Worm (Caenorhabditis elegans) whole organism, young adult: ENCODE measurements around the gene mcat-1.

ENCODE experiments used
- B0019.2 ChIP-seq: fragments of 200-800 bp; sonication (Bioruptor generic); conservative IDR thresholded peaks from 2 replicates; pipeline ENCODE4 v1.3.6; 2022; ENCODE audit warnings: missing genetic modification reagents, missing genetic modification characterization, missing compliant biosample characterization
- B0035.1 ChIP-seq: sonication (generic microtip); optimal IDR thresholded peaks from 2 replicates; lab custom pipeline; 2016; ENCODE audit warnings: missing genetic modification characterization, mild to moderate bottlenecking, missing compliant biosample characterization, missing genotype, missing genetic modification reagents
- C06A6.2 ChIP-seq: fragments of 200-800 bp; sonication (Bioruptor generic); conservative IDR thresholded peaks from 2 replicates; pipeline ENCODE4 v1.3.6; 2022; ENCODE audit warnings: missing genetic modification characterization, missing compliant biosample characterization
- F37B4.10 ChIP-seq: fragments of 200-800 bp; sonication (Bioruptor generic); IDR thresholded peaks from 2 replicates; pipeline ENCODE4 v1.3.6; 2022; ENCODE audit warnings: missing genetic modification characterization, missing compliant biosample characterization
- F55B11.4 ChIP-seq: sonication (generic microtip); optimal IDR thresholded peaks from 2 replicates; lab custom pipeline; 2016; ENCODE audit warnings: missing compliant biosample characterization, missing genetic modification characterization, borderline replicate concordance; ENCODE audit not compliant: insufficient read depth
- Y67H2A.10 ChIP-seq: fragments of 200-800 bp; sonication (Bioruptor generic); conservative IDR thresholded peaks from 2 replicates; pipeline ENCODE4 v1.3.6; 2022; ENCODE audit warnings: missing genetic modification reagents, missing genetic modification characterization, missing compliant biosample characterization
- ZK185.1 ChIP-seq: sonication (generic microtip); optimal IDR thresholded peaks from 2 replicates; lab custom pipeline; 2016; ENCODE audit warnings: mild to moderate bottlenecking, missing genetic modification characterization, missing compliant biosample characterization; ENCODE audit not compliant: poor library complexity, severe bottlenecking
- aptf-2 ChIP-seq: fragments of 200-800 bp; sonication (Bioruptor generic); conservative IDR thresholded peaks from 2 replicates; pipeline ENCODE4 v1.3.6; 2022; ENCODE audit warnings: missing genetic modification reagents, missing genetic modification characterization, missing compliant biosample characterization
- atf-7 ChIP-seq: sonication (generic microtip); optimal IDR thresholded peaks from 2 replicates; lab custom pipeline; 2017; ENCODE audit warnings: mild to moderate bottlenecking, missing genetic modification characterization, missing compliant biosample characterization
- attf-5 ChIP-seq: fragments of 200-800 bp; sonication (Bioruptor generic); optimal IDR thresholded peaks from 2 replicates; lab custom pipeline; 2018; ENCODE audit warnings: mild to moderate bottlenecking, missing genetic modification characterization, missing compliant biosample characterization
- ccch-3 ChIP-seq: fragments of 200-800 bp; sonication (Bioruptor generic); optimal IDR thresholded peaks from 2 replicates; lab custom pipeline; 2018; ENCODE audit warnings: mild to moderate bottlenecking, missing genetic modification characterization, missing compliant biosample characterization
- ceh-100 ChIP-seq: fragments of 200-800 bp; sonication (Bioruptor generic); IDR thresholded peaks from 2 replicates; pipeline ENCODE4 v1.3.6; 2022; ENCODE audit warnings: missing genetic modification reagents, missing genetic modification characterization, missing compliant biosample characterization
- egl-44 ChIP-seq: fragments of 200-800 bp; sonication (Bioruptor generic); IDR thresholded peaks from 2 replicates; pipeline ENCODE4 v1.3.6; 2022; ENCODE audit warnings: missing genetic modification reagents, missing genetic modification characterization, missing compliant biosample characterization
- fkh-3 ChIP-seq: sonication (generic microtip); optimal IDR thresholded peaks from 2 replicates; lab custom pipeline; 2016; ENCODE audit warnings: mild to moderate bottlenecking, missing genetic modification characterization, missing compliant biosample characterization
- hlh-26 ChIP-seq: fragments of 200-800 bp; sonication (Bioruptor generic); conservative IDR thresholded peaks from 2 replicates; pipeline ENCODE4 v1.3.6; 2022; ENCODE audit warnings: missing genetic modification reagents, missing genetic modification characterization, missing compliant biosample characterization
- hmg-1.2 ChIP-seq: fragments of 200-800 bp; sonication (Bioruptor generic); IDR thresholded peaks from 2 replicates; pipeline ENCODE4 v1.3.6; 2022; ENCODE audit warnings: missing genetic modification reagents, missing genetic modification characterization, missing compliant biosample characterization
- lin-35 ChIP-seq, 3 experiments: fragments of 150-350 bp in 2 of 3; sonication (generic microtip) in 1 of 3; optimal IDR thresholded peaks; 2 replicates each; lab custom pipeline; 2014 to 2018; ENCODE audit warnings: missing biosample characterization in 3 of 3, missing genetic modification characterization in 3 of 3, missing genetic modification reagents in 3 of 3
- madf-8 ChIP-seq: fragments of 200-800 bp; sonication (Bioruptor generic); conservative IDR thresholded peaks from 2 replicates; pipeline ENCODE4 v1.3.6; 2022; ENCODE audit warnings: missing genetic modification reagents, missing genetic modification characterization, missing compliant biosample characterization
- mxl-1 ChIP-seq: sonication (generic microtip); optimal IDR thresholded peaks from 2 replicates; lab custom pipeline; 2016; ENCODE audit warnings: missing genetic modification characterization, missing compliant biosample characterization
- nfyb-1 ChIP-seq: fragments of 200-800 bp; sonication (Bioruptor generic); IDR thresholded peaks from 2 replicates; pipeline ENCODE4 v1.3.6; 2022; ENCODE audit warnings: missing genetic modification reagents, missing genetic modification characterization, missing compliant biosample characterization
- nhr-80 ChIP-seq: sonication (generic microtip); optimal IDR thresholded peaks from 2 replicates; lab custom pipeline; 2016; ENCODE audit warnings: missing genetic modification characterization, missing compliant biosample characterization
- pbrm-1 ChIP-seq: fragments of 200-800 bp; sonication (Bioruptor generic); IDR thresholded peaks from 2 replicates; pipeline ENCODE4 v1.3.6; 2022; ENCODE audit warnings: missing genetic modification reagents, missing genetic modification characterization, missing compliant biosample characterization
- pha-4 ChIP-seq: fragments of 150-350 bp; sonication (generic microtip); optimal IDR thresholded peaks from 2 replicates; lab custom pipeline; 2014; ENCODE audit warnings: missing biosample characterization, missing genetic modification reagents, missing genetic modification characterization
- sdz-38 ChIP-seq: sonication (generic microtip); optimal IDR thresholded peaks from 2 replicates; lab custom pipeline; 2016; ENCODE audit warnings: missing genotype, missing genetic modification characterization, missing compliant biosample characterization
- sea-2 ChIP-seq: fragments of 200-800 bp; sonication (Bioruptor generic); IDR thresholded peaks from 2 replicates; pipeline ENCODE4 v1.3.6; 2022; ENCODE audit warnings: missing genetic modification characterization, missing compliant biosample characterization
- snpc-1.1 ChIP-seq: sonication (generic microtip); optimal IDR thresholded peaks from 2 replicates; lab custom pipeline; 2017; ENCODE audit warnings: missing genetic modification characterization, mild to moderate bottlenecking, missing compliant biosample characterization, antibody characterized with exemption, moderate library complexity, missing genotype, missing genetic modification reagents; ENCODE audit not compliant: insufficient read depth
- snpc-3.4 ChIP-seq: sonication (generic microtip); optimal IDR thresholded peaks from 2 replicates; lab custom pipeline; 2017; ENCODE audit warnings: missing genetic modification characterization, mild to moderate bottlenecking, missing compliant biosample characterization, antibody characterized with exemption, moderate library complexity, missing genotype, missing genetic modification reagents
- zfh-2 ChIP-seq: fragments of 200-800 bp; sonication (Bioruptor generic); conservative IDR thresholded peaks from 2 replicates; pipeline ENCODE4 v1.3.6; 2022; ENCODE audit warnings: missing genetic modification reagents, missing genetic modification characterization, missing compliant biosample characterization
- ztf-18 ChIP-seq: sonication (generic microtip); optimal IDR thresholded peaks from 2 replicates; lab custom pipeline; 2016; ENCODE audit warnings: missing genotype, mild to moderate bottlenecking, missing genetic modification characterization, missing compliant biosample characterization
- ztf-26 ChIP-seq: sonication (generic microtip); optimal IDR thresholded peaks from 2 replicates; lab custom pipeline; 2017; ENCODE audit warnings: missing genetic modification characterization, missing compliant biosample characterization
- ztf-28 ChIP-seq: fragments of 200-800 bp; sonication (Bioruptor generic); IDR thresholded peaks from 2 replicates; pipeline ENCODE4 v1.3.6; 2022; ENCODE audit warnings: missing genetic modification reagents, missing genetic modification characterization, missing compliant biosample characterization
- ztf-3 ChIP-seq: fragments of 200-800 bp; sonication (Bioruptor generic); optimal IDR thresholded peaks from 2 replicates; lab custom pipeline; 2018; ENCODE audit warnings: mild to moderate bottlenecking, missing genetic modification characterization, missing compliant biosample characterization
- ztf-6 ChIP-seq: fragments of 200-800 bp; sonication (Bioruptor generic); IDR thresholded peaks from 2 replicates; pipeline ENCODE4 v1.3.6; 2022; ENCODE audit warnings: missing genetic modification reagents, missing genetic modification characterization, missing compliant biosample characterization

Gene mcat-1

ce11 chrII:128929-129328 is 37.6 kb upstream of the mcat-1 start, which contains the start of gene srd-3 (continued):
- TF ChIP-seq B0019.2 = no peak
- no peak for TF ChIP-seq egl-44
- TF ChIP-seq ZK185.1 (tag; lab: Kevin White, UChicago) = no peak

- TF ChIP-seq C06A6.2 (GFP tag; lab: Robert Waterston, UW) = no peak
- no peak for TF ChIP-seq nfyb-1
- TF ChIP-seq ztf-28 (GFP tag; lab: Robert Waterston, UW) = no peak
- TF ChIP-seq ztf-3 (GFP tag; lab: Kevin White, UChicago) = no peak
- no peak for TF ChIP-seq hmg-1.2 (GFP tag; lab: Robert Waterston, UW)
- no peak for TF ChIP-seq madf-8 (GFP tag; lab: Robert Waterston, UW)
Measured at ce11 chrII:124904-125303, 33.6 kb upstream of the mcat-1 start, which contains the start of gene nmur-2. TSS of gene nmur-2 (minus strand) at chrII:125004.

- TF ChIP-seq nhr-80 (tag; lab: Kevin White, UChicago) (peak; percentile 65), ceh-100 (GFP tag; lab: Robert Waterston, UW) (no peak), snpc-3.4 (no peak), Y67H2A.10 (GFP tag; lab: Robert Waterston, UW) (no peak)
- TF ChIP-seq, all 124 proteins: peak for 1
Measured at ce11 chrII:122494-122893, 31.2 kb upstream of the mcat-1 start.

- TF ChIP-seq aptf-2 (GFP tag; lab: Robert Waterston, UW) (no peak), hmg-1.2 (GFP tag; lab: Robert Waterston, UW) (peak; percentile 33; the same call in 1 of the 2 replicates)
Measured at ce11 chrII:122008-122407, 30.7 kb upstream of the mcat-1 start.

- TF ChIP-seq atf-7 (tag; lab: Kevin White, UChicago) (no peak), ccch-3 (GFP tag; lab: Kevin White, UChicago) (no peak), ztf-3 (GFP tag; lab: Kevin White, UChicago) (no peak), C06A6.2 (GFP tag; lab: Robert Waterston, UW) (no peak), pha-4 (no peak), snpc-1.1 (tag; lab: Kevin White, UChicago) (no peak), sdz-38 (no peak), lin-35 (GFP tag; optimal IDR thresholded peaks at IDR 0.05; lab: Kevin White, UChicago) (no peak), nfyb-1 (no peak), ztf-26 (tag; lab: Kevin White, UChicago) (no peak), ztf-18 (tag; lab: Kevin White, UChicago) (no peak), sea-2 (GFP tag; lab: Robert Waterston, UW) (no peak)
- TF ChIP-seq, all 124 proteins: peak for 0
Measured at ce11 chrII:121121-121520, 29.8 kb upstream of the mcat-1 start, which contains the start of gene K10B4.3. TSS of gene K10B4.3 (minus strand) at chrII:121221.

- no peak for TF ChIP-seq B0035.1 (tag; lab: Kevin White, UChicago)
Measured at ce11 chrII:116916-117315, 25.6 kb upstream of the mcat-1 start, which contains the start of gene srt-54. TSS of gene srt-54 (plus strand) at chrII:117216.

ce11 chrII:112231-112630 is 20.9 kb upstream of the mcat-1 start:
- TF ChIP-seq pbrm-1 (GFP tag; lab: Robert Waterston, UW) (no peak), fkh-3 (tag; lab: Kevin White, UChicago) (no peak), hlh-26 (GFP tag; lab: Robert Waterston, UW) (no peak), mxl-1 (tag; lab: Kevin White, UChicago) (no peak), F37B4.10 (GFP tag; lab: Robert Waterston, UW) (no peak), zfh-2 (no peak), ztf-6 (GFP tag; lab: Robert Waterston, UW) (no peak), attf-5 (GFP tag; lab: Kevin White, UChicago) (no peak), snpc-1.1 (tag; lab: Kevin White, UChicago) (no peak), F55B11.4 (tag; lab: Kevin White, UChicago) (no peak)
- TF ChIP-seq, all 124 proteins: peak for 0
